Worm (Caenorhabditis elegans) whole organism, late embryonic: ENCODE measurements around the gene F21C10.19.

Source experiments
- C08G9.2 ChIP-seq: sonication (generic microtip); optimal IDR thresholded peaks from 2 replicates; lab custom pipeline; 2016; ENCODE audit warnings: mild to moderate bottlenecking, missing genetic modification characterization, moderate library complexity, missing compliant biosample characterization
- K09A11.1 ChIP-seq: sonication (generic microtip); optimal IDR thresholded peaks from 2 replicates; lab custom pipeline; 2017; ENCODE audit warnings: antibody characterized with exemption, mild to moderate bottlenecking, missing genetic modification characterization, missing compliant biosample characterization; ENCODE audit not compliant: insufficient read depth
- ahr-1 ChIP-seq: sonication (generic microtip); optimal IDR thresholded peaks from 2 replicates; lab custom pipeline; 2016; ENCODE audit warnings: missing genetic modification characterization, missing compliant biosample characterization
- ama-1 ChIP-seq: fragments of 150-350 bp; optimal IDR thresholded peaks from 2 replicates; lab custom pipeline; 2014
- ceh-18 ChIP-seq: sonication (generic microtip); optimal IDR thresholded peaks from 2 replicates; lab custom pipeline; 2016; ENCODE audit warnings: missing genetic modification characterization, missing compliant biosample characterization
- ceh-19 ChIP-seq: fragments of 200-800 bp; sonication (Bioruptor generic); optimal IDR thresholded peaks from 2 replicates; lab custom pipeline; 2018; ENCODE audit warnings: mild to moderate bottlenecking, missing genetic modification characterization, missing compliant biosample characterization
- ceh-24 ChIP-seq: sonication (generic microtip); optimal IDR thresholded peaks from 2 replicates; lab custom pipeline; 2016; ENCODE audit warnings: mild to moderate bottlenecking, missing genetic modification characterization, missing compliant biosample characterization
- ceh-30 ChIP-seq: fragments of 150-350 bp; optimal IDR thresholded peaks from 2 replicates; lab custom pipeline; 2014; ENCODE audit warnings: missing biosample characterization, missing genetic modification characterization
- ceh-31 ChIP-seq: sonication (generic microtip); optimal IDR thresholded peaks from 2 replicates; lab custom pipeline; 2016; ENCODE audit warnings: missing genetic modification characterization, missing compliant biosample characterization
- dmd-4 ChIP-seq: sonication (generic microtip); optimal IDR thresholded peaks from 2 replicates; lab custom pipeline; 2016; ENCODE audit warnings: borderline replicate concordance, missing genetic modification characterization, missing compliant biosample characterization
- dve-1 ChIP-seq: sonication (generic microtip); optimal IDR thresholded peaks from 2 replicates; lab custom pipeline; 2017; ENCODE audit warnings: antibody characterized with exemption, mild to moderate bottlenecking, missing genetic modification characterization, missing compliant biosample characterization
- elt-2 ChIP-seq: sonication (generic microtip); optimal IDR thresholded peaks from 2 replicates; lab custom pipeline; 2016; ENCODE audit warnings: missing genetic modification reagents, missing genetic modification characterization, missing compliant biosample characterization
- elt-4 ChIP-seq: sonication (generic microtip); optimal IDR thresholded peaks from 2 replicates; lab custom pipeline; 2016; ENCODE audit warnings: missing genetic modification characterization, missing compliant biosample characterization
- eyg-1 ChIP-seq: sonication (generic microtip); optimal IDR thresholded peaks from 2 replicates; lab custom pipeline; 2016; ENCODE audit warnings: missing genotype, missing genetic modification characterization, missing compliant biosample characterization
- fkh-6 ChIP-seq: sonication (generic microtip); optimal IDR thresholded peaks from 2 replicates; lab custom pipeline; 2016; ENCODE audit warnings: missing genetic modification characterization, missing compliant biosample characterization
- gmeb-2 ChIP-seq: sonication (generic microtip); optimal IDR thresholded peaks from 2 replicates; lab custom pipeline; 2016; ENCODE audit warnings: missing genetic modification characterization, inconsistent platforms, missing compliant biosample characterization
- hlh-30 ChIP-seq: sonication (generic microtip); optimal IDR thresholded peaks from 2 replicates; lab custom pipeline; 2017; ENCODE audit warnings: antibody characterized with exemption, missing genetic modification characterization, missing compliant biosample characterization; ENCODE audit not compliant: insufficient read depth
- hlh-8 ChIP-seq: sonication (generic microtip); optimal IDR thresholded peaks from 2 replicates; lab custom pipeline; 2016; ENCODE audit warnings: missing genotype, missing genetic modification characterization, missing compliant biosample characterization
- madf-2 ChIP-seq: sonication (generic microtip); optimal IDR thresholded peaks from 2 replicates; lab custom pipeline; 2017; ENCODE audit warnings: missing genetic modification characterization, missing compliant biosample characterization
- nhr-11 ChIP-seq: fragments of 150-350 bp; optimal IDR thresholded peaks from 2 replicates; lab custom pipeline; 2014; ENCODE audit warnings: missing biosample characterization, missing genetic modification characterization
- nhr-232 ChIP-seq: sonication (generic microtip); optimal IDR thresholded peaks from 2 replicates; lab custom pipeline; 2016; ENCODE audit warnings: missing genetic modification characterization, missing compliant biosample characterization
- odd-2 ChIP-seq: sonication (generic microtip); optimal IDR thresholded peaks from 2 replicates; lab custom pipeline; 2017; ENCODE audit warnings: antibody characterized with exemption, mild to moderate bottlenecking, missing genetic modification characterization, missing compliant biosample characterization
- pax-1 ChIP-seq: fragments of 150-350 bp; optimal IDR thresholded peaks from 2 replicates; lab custom pipeline; 2014; ENCODE audit warnings: missing biosample characterization, missing genetic modification characterization
- pha-2 ChIP-seq: sonication (generic microtip); optimal IDR thresholded peaks from 2 replicates; lab custom pipeline; 2017; ENCODE audit warnings: mild to moderate bottlenecking, missing genetic modification characterization, missing compliant biosample characterization
- pha-4 ChIP-seq: fragments of 150-350 bp; optimal IDR thresholded peaks from 2 replicates; lab custom pipeline; 2018; ENCODE audit warnings: missing biosample characterization, missing genetic modification reagents, missing genetic modification characterization
- rnt-1 ChIP-seq: sonication (generic microtip); optimal IDR thresholded peaks from 2 replicates; lab custom pipeline; 2016; ENCODE audit warnings: missing genetic modification characterization, missing compliant biosample characterization
- sox-2 ChIP-seq: fragments of 200-800 bp; sonication (Bioruptor generic); IDR thresholded peaks from 2 replicates; pipeline ENCODE4 v1.3.6; 2022; ENCODE audit warnings: missing genetic modification reagents, missing genetic modification characterization, missing compliant biosample characterization
- sox-4 ChIP-seq: sonication (generic microtip); optimal IDR thresholded peaks from 2 replicates; lab custom pipeline; 2017; ENCODE audit warnings: mild to moderate bottlenecking, missing genetic modification characterization, inconsistent platforms, missing compliant biosample characterization
- syd-9 ChIP-seq: sonication (generic microtip); optimal IDR thresholded peaks from 2 replicates; lab custom pipeline; 2016; ENCODE audit warnings: mild to moderate bottlenecking, missing genetic modification characterization, moderate library complexity, missing compliant biosample characterization
- tbx-2 ChIP-seq: sonication (generic microtip); optimal IDR thresholded peaks from 2 replicates; lab custom pipeline; 2016; ENCODE audit warnings: missing genetic modification characterization, missing compliant biosample characterization
- unc-3 ChIP-seq, 2 experiments: fragments of 200-800 bp in 1 of 2; sonication (Bioruptor generic) in 1 of 2; sonication (generic microtip) in 1 of 2; conservative IDR thresholded peaks in 1 of 2; optimal IDR thresholded peaks in 1 of 2; 2 replicates each; pipeline versions ENCODE4 v1.3.6 to Lab custom; 2016 to 2022; ENCODE audit warnings: missing compliant biosample characterization in 2 of 2, missing genetic modification characterization in 2 of 2, missing genetic modification reagents in 1 of 2
- unc-55 ChIP-seq: sonication (generic microtip); optimal IDR thresholded peaks from 2 replicates; lab custom pipeline; 2017; ENCODE audit warnings: missing biosample characterization, missing genetic modification reagents, missing genetic modification characterization
- zip-5 ChIP-seq: sonication (generic microtip); optimal IDR thresholded peaks from 2 replicates; lab custom pipeline; 2016; ENCODE audit warnings: missing genetic modification characterization, missing compliant biosample characterization
- ztf-16 ChIP-seq: sonication (generic microtip); optimal IDR thresholded peaks from 2 replicates; lab custom pipeline; 2017; ENCODE audit warnings: missing genetic modification characterization, missing compliant biosample characterization

Gene F21C10.19

ce11 chrV:9146196-9146595 is 15.3 kb downstream of the F21C10.19 start:
- TF ChIP-seq rnt-1 (tag; lab: Kevin White, UChicago) (no peak), elt-2 (tag; lab: Kevin White, UChicago) (peak; percentile 19), eyg-1 (tag; lab: Kevin White, UChicago) (no peak), ceh-31 (no peak)
- TF ChIP-seq, all 69 proteins: peak for 1

DNA sequence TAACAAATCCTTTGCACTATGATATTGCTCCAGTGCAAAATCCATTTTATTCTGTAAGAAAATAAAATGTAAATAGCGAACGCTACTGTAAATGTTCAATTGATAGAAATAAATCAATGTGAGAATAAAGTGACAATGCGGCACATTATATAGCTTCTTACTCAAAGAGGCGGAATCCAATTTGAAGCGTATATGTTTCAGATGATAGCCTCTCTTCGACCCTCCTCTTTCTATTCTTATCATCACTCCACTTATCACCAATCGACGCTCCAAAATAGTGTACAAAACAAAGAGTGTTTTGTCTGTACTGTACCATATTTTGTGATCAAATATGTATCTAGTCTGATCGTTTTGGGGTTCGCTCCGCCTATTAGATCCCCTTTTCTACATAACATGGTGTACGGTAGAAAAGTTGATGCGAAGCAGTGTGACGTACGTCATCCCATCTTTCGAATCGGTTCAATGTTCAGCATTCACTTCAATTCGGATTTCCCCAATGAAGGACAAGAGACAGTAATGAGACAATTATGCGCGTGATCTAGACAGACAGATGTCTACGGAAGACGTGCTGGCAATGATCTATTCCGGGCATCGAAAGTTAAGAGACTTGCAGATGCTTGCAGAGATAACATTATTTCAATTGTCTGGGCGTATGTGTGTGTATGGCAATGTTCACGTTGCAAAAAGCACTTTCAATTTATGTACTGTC is 16.1 kb downstream of the F21C10.19 start, which contains the start of gene spl-2:
spl-2 (minus strand) TSS at position 51 of the 709 bp plus-strand sequence.
- TF ChIP-seq elt-2 (tag; lab: Kevin White, UChicago) (peak; percentile 22), ceh-31 (no peak)

ce11 chrV:9148151-9148550 is 17.3 kb downstream of the F21C10.19 start:
- TF ChIP-seq pha-2 (tag; lab: Kevin White, UChicago) (no peak), ahr-1 (tag; lab: Kevin White, UChicago) (no peak), ama-1 (lab: Kevin White, UChicago) (no peak), unc-3 (GFP tag; conservative IDR thresholded peaks at IDR 0.05; lab: Robert Waterston, UW) (no peak), unc-3 (tag; optimal IDR thresholded peaks at IDR 0.05; lab: Kevin White, UChicago) (no peak), hlh-30 (tag; lab: Kevin White, UChicago) (no peak), sox-2 (GFP tag; lab: Robert Waterston, UW) (no peak), madf-2 (tag; lab: Kevin White, UChicago) (no peak)

ce11 chrV:9152339-9152738 is 21.5 kb downstream of the F21C10.19 start:
- TF ChIP-seq unc-55 (no peak), unc-3 (GFP tag; conservative IDR thresholded peaks at IDR 0.05; lab: Robert Waterston, UW) (no peak), unc-3 (tag; optimal IDR thresholded peaks at IDR 0.05; lab: Kevin White, UChicago) (no peak), zip-5 (no peak), odd-2 (tag; lab: Kevin White, UChicago) (no peak), madf-2 (tag; lab: Kevin White, UChicago) (no peak), ceh-18 (tag; lab: Kevin White, UChicago) (no peak), C08G9.2 (tag; lab: Kevin White, UChicago) (no peak)
- TF ChIP-seq, all 69 proteins: peak for 0

DNA sequence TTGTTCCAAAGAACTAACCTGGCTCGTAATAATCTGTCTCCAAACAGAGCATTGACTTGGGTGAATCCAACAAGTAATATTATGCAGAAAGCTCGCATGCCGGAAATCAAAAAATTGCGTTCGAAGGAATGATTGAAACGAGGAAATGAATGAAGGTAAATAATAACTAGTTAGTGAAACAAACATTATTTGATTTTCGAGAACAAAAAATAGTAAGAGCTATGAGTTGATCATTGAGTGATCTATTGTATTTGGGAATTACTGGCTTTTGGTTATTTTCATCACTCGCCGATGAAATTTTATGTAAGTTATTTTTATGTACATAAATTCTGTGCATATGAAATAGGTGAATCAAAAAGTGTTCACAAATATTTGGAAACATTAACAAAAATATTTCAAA is 23.9 kb downstream of the F21C10.19 start, which contains the start of gene B0222.5:
B0222.5 (minus strand) TSS at position 101 of the 400 bp plus-strand sequence.
- TF ChIP-seq gmeb-2 (tag; lab: Kevin White, UChicago) (no peak), pha-4 (tag; lab: Kevin White, UChicago) (no peak), ceh-19 (GFP tag; lab: Kevin White, UChicago) (no peak), zip-5 (no peak)

DNA sequence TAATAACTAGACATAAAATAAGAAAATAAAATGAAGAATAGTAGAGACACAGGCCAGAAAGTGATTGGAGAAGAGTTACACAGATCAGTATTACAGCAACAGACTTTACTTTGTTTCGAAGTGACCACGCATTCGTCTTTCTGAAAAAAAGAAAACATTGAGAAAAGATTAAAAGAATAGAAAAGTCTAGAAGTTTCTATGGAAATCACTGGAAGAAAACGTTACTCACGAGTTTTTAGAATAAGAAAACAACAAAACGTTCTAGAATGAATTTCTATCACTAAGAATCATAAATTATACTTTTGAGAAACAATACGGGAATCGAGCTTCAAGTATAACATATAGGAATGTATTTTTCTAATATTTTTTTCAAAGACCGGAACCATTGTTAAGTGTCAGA is 24.8 kb downstream of the F21C10.19 start:
- TF ChIP-seq hlh-8 (tag; lab: Kevin White, UChicago) (no peak), pha-4 (tag; lab: Kevin White, UChicago) (no peak), nhr-232 (tag; lab: Kevin White, UChicago) (no peak), pax-1 (tag; lab: Kevin White, UChicago) (no peak), sox-4 (tag; lab: Kevin White, UChicago) (no peak), dmd-4 (tag; lab: Kevin White, UChicago) (no peak), K09A11.1 (tag; lab: Kevin White, UChicago) (no peak), rnt-1 (tag; lab: Kevin White, UChicago) (no peak)
- TF ChIP-seq, all 69 proteins: peak for 0

DNA sequence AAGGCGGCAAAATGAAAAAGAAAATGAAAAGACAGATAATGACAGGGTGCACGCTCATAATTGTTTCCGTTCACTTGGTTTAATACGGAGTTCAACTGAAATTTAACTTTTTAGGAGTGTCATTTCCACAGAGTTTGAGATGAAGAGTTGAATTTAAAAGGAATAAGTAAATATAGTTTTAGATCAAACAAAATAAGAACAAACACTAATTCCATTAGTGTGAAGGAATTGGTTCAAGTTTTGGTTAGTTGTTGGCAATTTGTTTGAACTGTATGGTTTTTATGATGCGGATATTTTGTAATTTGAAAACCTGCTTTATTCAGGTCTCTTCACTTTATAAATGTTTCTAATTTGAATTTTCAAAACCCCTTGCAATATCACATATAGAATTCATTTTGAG is 25.8 kb downstream of the F21C10.19 start, which contains the start of gene B0222.15:
B0222.15 (minus strand) TSS at position 101 of the 400 bp plus-strand sequence.
- TF ChIP-seq sox-2 (GFP tag; lab: Robert Waterston, UW) (no peak), elt-2 (tag; lab: Kevin White, UChicago) (no peak), ceh-31 (no peak), ahr-1 (tag; lab: Kevin White, UChicago) (no peak), C08G9.2 (tag; lab: Kevin White, UChicago) (no peak), syd-9 (tag; lab: Kevin White, UChicago) (no peak), eyg-1 (tag; lab: Kevin White, UChicago) (no peak), fkh-6 (tag; lab: Kevin White, UChicago) (no peak), dve-1 (no peak), ztf-16 (tag; lab: Kevin White, UChicago) (no peak), tbx-2 (no peak), elt-4 (tag; lab: Kevin White, UChicago) (no peak), ceh-24 (no peak), ceh-30 (tag; lab: Kevin White, UChicago) (no peak), nhr-11 (tag; lab: Kevin White, UChicago) (no peak), sox-4 (tag; lab: Kevin White, UChicago) (no peak), ceh-19 (GFP tag; lab: Kevin White, UChicago) (no peak)
